Fruit fly (Drosophila melanogaster): ENCODE data around the gene Top2.
A peak's percentile ranks its signal among the peaks of the same experiment; 100 is the strongest.

The Top2 gene

dm6 chr2L:19453381-19453780, at the start of gene Top2 (continued):
- TF ChIP-seq Bdp1 (GFP tag; optimal IDR thresholded peaks at IDR 0.05), result peak; percentile 10
- TF ChIP-seq Hr51 (GFP tag; optimal IDR thresholded peaks at IDR 0.05), result peak in 1 of 2 experiments; percentile 48
- TF ChIP-seq sug (tag; optimal IDR thresholded peaks at IDR 0.05), result peak; percentile 38
- no peak for TF ChIP-seq fd96Cb (tag; optimal IDR thresholded peaks at IDR 0.05)
- 0 out of 2 replicates have a peak, but pooled peaks have one; percentile 32 for TF ChIP-seq Ptx1 (GFP tag; IDR thresholded peaks at IDR 0.05)
- TF ChIP-seq CG9817 (tag; optimal IDR thresholded peaks at IDR 0.05), result peak; percentile 30
- TF ChIP-seq CG34422 (GFP tag; IDR thresholded peaks at IDR 0.05), result 0 out of 3 replicates have a peak, but pooled peaks have one; percentile 8
- TF ChIP-seq Jarid2 (GFP tag; optimal IDR thresholded peaks at IDR 0.05), result no peak
- TF ChIP-seq bab2 (GFP tag; optimal IDR thresholded peaks at IDR 0.05), result no peak
- TF ChIP-seq sd (tag; optimal IDR thresholded peaks at IDR 0.05), result peak; percentile 6
- no peak for TF ChIP-seq CG15073 (GFP tag; optimal IDR thresholded peaks at IDR 0.05)
- TF ChIP-seq CG3163 (GFP tag; optimal IDR thresholded peaks at IDR 0.05), result no peak
- no peak for TF ChIP-seq Tbp (GFP tag; optimal IDR thresholded peaks at IDR 0.05)
- peak; percentile 68; the same call in 1 of the 3 replicates for TF ChIP-seq mld (GFP tag; IDR thresholded peaks at IDR 0.05; ENCODE audit: partially characterized antibody)
- TF ChIP-seq CG32532 (GFP tag; IDR thresholded peaks at IDR 0.05), result no peak
- peak; percentile 8 for TF ChIP-seq dmrt11E (tag; optimal IDR thresholded peaks at IDR 0.05)
- TF ChIP-seq Dek (tag; optimal IDR thresholded peaks at IDR 0.05), result peak; percentile 54
- peak; percentile 21 for TF ChIP-seq yki (optimal IDR thresholded peaks at IDR 0.05)
- no peak for TF ChIP-seq pnt (GFP tag; optimal IDR thresholded peaks at IDR 0.05)
- peak; percentile 50 to 70 for TF ChIP-seq dpn (GFP tag; optimal IDR thresholded peaks at IDR 0.05)
- TF ChIP-seq CG14860 (GFP tag; IDR thresholded peaks at IDR 0.05; ENCODE audit: partially characterized antibody), result peak; percentile 77
- peak; percentile 94 for TF ChIP-seq CG6791 (GFP tag; IDR thresholded peaks at IDR 0.05; ENCODE audit: partially characterized antibody)
- TF ChIP-seq CG9876 (GFP tag; optimal IDR thresholded peaks at IDR 0.05), result peak; percentile 57
- TF ChIP-seq Dref (GFP tag; IDR thresholded peaks at IDR 0.05), result peak; percentile 98
- no peak for TF ChIP-seq CG15479 (GFP tag; optimal IDR thresholded peaks at IDR 0.05)
- TF ChIP-seq her (GFP tag; optimal IDR thresholded peaks at IDR 0.05), result peak; percentile 73
- TF ChIP-seq CG8924 (tag; optimal IDR thresholded peaks at IDR 0.05), result peak; percentile 27
- peak; percentile 39 for TF ChIP-seq Aef1 (GFP tag; IDR thresholded peaks at IDR 0.05)
- no peak for TF ChIP-seq CG11695 (GFP tag; IDR thresholded peaks at IDR 0.05)
- TF ChIP-seq CG4424 (GFP tag; optimal IDR thresholded peaks at IDR 0.05), result peak; percentile 23
- TF ChIP-seq gsb (GFP tag; IDR thresholded peaks at IDR 0.05), result no peak
- TF ChIP-seq bbx (GFP tag; IDR thresholded peaks at IDR 0.05; ENCODE audit: partially characterized antibody), result peak; percentile 84
- TF ChIP-seq CG1233 (GFP tag; optimal IDR thresholded peaks at IDR 0.05), result no peak
- TF ChIP-seq Bgb (GFP tag; IDR thresholded peaks at IDR 0.05; ENCODE audit: partially characterized antibody), result peak; percentile 91
- peak; percentile 80 for TF ChIP-seq ato (GFP tag; IDR thresholded peaks at IDR 0.05; ENCODE audit: partially characterized antibody)
- TF ChIP-seq jigr1 (GFP tag; IDR thresholded peaks at IDR 0.05), result no peak
- TF ChIP-seq CG9609 (GFP tag; optimal IDR thresholded peaks at IDR 0.05), result peak; percentile 28
- peak; percentile 25 for TF ChIP-seq chn (GFP tag; optimal IDR thresholded peaks at IDR 0.05)
- TF ChIP-seq oc (tag; optimal IDR thresholded peaks at IDR 0.05), result peak; percentile 22
- no peak for TF ChIP-seq CG10431 (GFP tag; optimal IDR thresholded peaks at IDR 0.05)
- TF ChIP-seq sr (GFP tag; IDR thresholded peaks at IDR 0.05), result no peak
- TF ChIP-seq Nf-YB (GFP tag; optimal IDR thresholded peaks at IDR 0.05), result peak; percentile 2
- TF ChIP-seq CG4617 (GFP tag; optimal IDR thresholded peaks at IDR 0.05; ENCODE audit: borderline replicate concordance), result peak; percentile 82
- TF ChIP-seq CG2202 (tag; optimal IDR thresholded peaks at IDR 0.05), result no peak
- no peak for TF ChIP-seq Six4 (GFP tag; optimal IDR thresholded peaks at IDR 0.05)
- peak; percentile 70 for TF ChIP-seq Abd-B (GFP tag; optimal IDR thresholded peaks at IDR 0.05)
- peak; percentile 92 for TF ChIP-seq Ets65A (GFP tag)
- no peak for TF ChIP-seq ase (GFP tag; IDR thresholded peaks at IDR 0.05)
- no peak for TF ChIP-seq CG3281 (GFP tag; optimal IDR thresholded peaks at IDR 0.05)
- TF ChIP-seq Dip2 (GFP tag; IDR thresholded peaks at IDR 0.05), result no peak
- peak; percentile 55; the same call in 1 of the 2 replicates for TF ChIP-seq CG3847 (GFP tag; IDR thresholded peaks at IDR 0.05)

Measured in whole organism, embryonic.